Fruit fly (Drosophila melanogaster) whole organism, embryonic: ENCODE data around the gene CG13114.

Experiments
- Bteb2 ChIP-seq: fragments of 200-800 bp; sonication (Bioruptor generic); optimal IDR thresholded peaks from 2 replicates; lab custom pipeline; 2016; ENCODE audit warnings: missing biosample characterization, missing genetic modification characterization
- CG10147 ChIP-seq: fragments of 200-800 bp; sonication (Bioruptor generic); optimal IDR thresholded peaks from 2 replicates; lab custom pipeline; 2019; ENCODE audit warnings: missing biosample characterization, mild to moderate bottlenecking, missing genetic modification characterization, moderate library complexity
- CG11696 ChIP-seq: fragments of 200-800 bp; sonication (Bioruptor generic); IDR thresholded peaks from 2 replicates; pipeline ENCODE4 v1.3.6; 2022; ENCODE audit warnings: missing biosample characterization, missing genetic modification characterization
- CG15479 ChIP-seq: fragments of 200-800 bp; sonication (Bioruptor generic); optimal IDR thresholded peaks from 3 replicates; lab custom pipeline; 2019; ENCODE audit warnings: missing biosample characterization, mild to moderate bottlenecking, missing genetic modification characterization, moderate library complexity
- CG15696 ChIP-seq: fragments of 200-800 bp; sonication (Bioruptor generic); optimal IDR thresholded peaks from 2 replicates; lab custom pipeline; 2019; ENCODE audit warnings: missing biosample characterization, mild to moderate bottlenecking, missing genetic modification characterization, moderate library complexity
- CG1602 ChIP-seq: fragments of 200-800 bp; sonication (Bioruptor generic); optimal IDR thresholded peaks from 3 replicates; lab custom pipeline; 2016; ENCODE audit warnings: missing biosample characterization, missing genetic modification characterization
- CG17359 ChIP-seq: fragments of 200-800 bp; sonication (Bioruptor generic); optimal IDR thresholded peaks from 3 replicates; lab custom pipeline; 2018; ENCODE audit warnings: missing biosample characterization, mild to moderate bottlenecking, missing genetic modification characterization, moderate library complexity
- CG17829 ChIP-seq: fragments of 200-800 bp; optimal IDR thresholded peaks from 2 replicates; lab custom pipeline; 2019; ENCODE audit warnings: missing biosample characterization, mild to moderate bottlenecking, missing genetic modification characterization, moderate library complexity
- CG18764 ChIP-seq: fragments of 200-800 bp; sonication (Bioruptor generic); optimal IDR thresholded peaks from 3 replicates; lab custom pipeline; 2016; ENCODE audit warnings: missing biosample characterization, missing genetic modification characterization
- CG2129 ChIP-seq: fragments of 200-800 bp; sonication (Bioruptor generic); IDR thresholded peaks from 2 replicates; pipeline ENCODE4 v1.3.6; 2022; ENCODE audit warnings: missing biosample characterization, missing genetic modification characterization; ENCODE audit not compliant: partially characterized antibody
- CG34422 ChIP-seq: fragments of 200-800 bp; sonication (Bioruptor generic); IDR thresholded peaks from 3 replicates; pipeline ENCODE4 v1.3.6; 2022; ENCODE audit warnings: missing biosample characterization, missing genetic modification characterization
- CG4404 ChIP-seq: fragments of 200-800 bp; sonication (Bioruptor generic); IDR thresholded peaks from 2 replicates; pipeline ENCODE4 v1.3.6; 2022; ENCODE audit warnings: missing biosample characterization, missing genetic modification characterization
- CG4820 ChIP-seq: fragments of 200-800 bp; sonication (Bioruptor generic); optimal IDR thresholded peaks from 3 replicates; lab custom pipeline; 2016; ENCODE audit warnings: missing biosample characterization, missing genetic modification characterization
- CG6254 ChIP-seq: fragments of 200-800 bp; sonication (Bioruptor generic); optimal IDR thresholded peaks from 3 replicates; lab custom pipeline; 2017; ENCODE audit warnings: mild to moderate bottlenecking, missing biosample characterization, missing genetic modification reagents, missing genetic modification characterization
- CG8765 ChIP-seq: fragments of 200-800 bp; sonication (Bioruptor generic); IDR thresholded peaks from 2 replicates; pipeline ENCODE4 v1.3.6; 2022; ENCODE audit warnings: missing biosample characterization, missing genetic modification characterization
- CG9609 ChIP-seq: fragments of 200-800 bp; sonication (Bioruptor generic); optimal IDR thresholded peaks from 3 replicates; lab custom pipeline; 2016; ENCODE audit warnings: missing biosample characterization, missing genetic modification characterization
- CoRest ChIP-seq: fragments of 200-800 bp; sonication (Bioruptor generic); optimal IDR thresholded peaks from 3 replicates; lab custom pipeline; 2018; ENCODE audit warnings: missing biosample characterization, mild to moderate bottlenecking, missing genetic modification characterization, moderate library complexity
- CrebB ChIP-seq: fragments of 200-800 bp; sonication (Bioruptor generic); optimal IDR thresholded peaks from 3 replicates; lab custom pipeline; 2018; ENCODE audit warnings: missing biosample characterization, mild to moderate bottlenecking, missing genetic modification characterization
- D19B ChIP-seq: fragments of 200-800 bp; sonication (Bioruptor generic); optimal IDR thresholded peaks from 2 replicates; lab custom pipeline; 2017; ENCODE audit warnings: missing biosample characterization, mild to moderate bottlenecking, missing genetic modification characterization
- Doc2 ChIP-seq: fragments of 200-800 bp; sonication (Bioruptor generic); IDR thresholded peaks from 2 replicates; pipeline ENCODE4 v1.3.6; 2022; ENCODE audit warnings: missing biosample characterization, missing genetic modification characterization
- Eip74EF ChIP-seq, 2 experiments: fragments of 200-800 bp in 1 of 2; fragments of >200 bp in 1 of 2; sonication (Bioruptor generic) in 1 of 2; optimal IDR thresholded peaks; 2 replicates each; lab custom pipeline; 2017 to 2019; ENCODE audit warnings: missing biosample characterization in 2 of 2, missing genetic modification characterization in 2 of 2, mild to moderate bottlenecking in 1 of 2, moderate library complexity in 1 of 2
- HHEX ChIP-seq: fragments of 200-800 bp; sonication (Bioruptor generic); optimal IDR thresholded peaks from 3 replicates; lab custom pipeline; 2017; ENCODE audit warnings: missing biosample characterization, mild to moderate bottlenecking, missing genetic modification characterization, missing genetic modification reagents
- HmgD ChIP-seq: fragments of 200-800 bp; sonication (Bioruptor generic); optimal IDR thresholded peaks from 3 replicates; lab custom pipeline; 2016; ENCODE audit warnings: missing biosample characterization, missing genetic modification characterization
- Hmr ChIP-seq: fragments of 200-800 bp; sonication (Bioruptor generic); optimal IDR thresholded peaks from 3 replicates; lab custom pipeline; 2017; ENCODE audit warnings: mild to moderate bottlenecking, missing biosample characterization, missing genetic modification reagents, missing genetic modification characterization
- Hr39 ChIP-seq: fragments of >200 bp; optimal IDR thresholded peaks from 2 replicates; lab custom pipeline; 2017
- Lhr ChIP-seq: fragments of 200-800 bp; sonication (Bioruptor generic); optimal IDR thresholded peaks from 3 replicates; lab custom pipeline; 2017; ENCODE audit warnings: mild to moderate bottlenecking, missing biosample characterization, missing genetic modification reagents, missing genetic modification characterization
- Nf-YC ChIP-seq: fragments of 200-800 bp; optimal IDR thresholded peaks from 3 replicates; lab custom pipeline; 2019; ENCODE audit warnings: missing biosample characterization, mild to moderate bottlenecking, missing genetic modification characterization, moderate library complexity
- NfI ChIP-seq: fragments of 200-800 bp; sonication (Bioruptor generic); optimal IDR thresholded peaks from 3 replicates; lab custom pipeline; 2018; ENCODE audit warnings: missing biosample characterization, mild to moderate bottlenecking, missing genetic modification characterization, moderate library complexity
- Side ChIP-seq: fragments of 200-800 bp; sonication (Bioruptor generic); optimal IDR thresholded peaks from 2 replicates; lab custom pipeline; 2016; ENCODE audit warnings: missing biosample characterization, missing genetic modification characterization
- Trl ChIP-seq, 3 experiments: fragments of >200 bp in 2 of 3; fragments of 200-800 bp in 1 of 3; sonication (Bioruptor generic) in 1 of 3; optimal IDR thresholded peaks; 2 replicates in 1 of 3; 3 replicates in 2 of 3; lab custom pipeline; 2016 to 2017; ENCODE audit warnings: missing biosample characterization in 1 of 3, missing genetic modification characterization in 1 of 3
- ara ChIP-seq: fragments of 200-800 bp; sonication (Bioruptor generic); IDR thresholded peaks from 2 replicates; pipeline ENCODE4 v1.3.6; 2022; ENCODE audit warnings: missing biosample characterization, missing genetic modification characterization
- bigmax ChIP-seq: fragments of 200-800 bp; sonication (Bioruptor generic); optimal IDR thresholded peaks from 2 replicates; lab custom pipeline; 2018; ENCODE audit warnings: missing biosample characterization, mild to moderate bottlenecking, missing genetic modification characterization
- chif ChIP-seq, 2 experiments: fragments of 200-800 bp; sonication (Bioruptor generic); optimal IDR thresholded peaks; 3 replicates each; lab custom pipeline; 2016; ENCODE audit warnings: missing biosample characterization in 2 of 2, missing genetic modification characterization in 2 of 2
- dm ChIP-seq: fragments of 200-800 bp; sonication (Bioruptor generic); optimal IDR thresholded peaks from 3 replicates; lab custom pipeline; 2016; ENCODE audit warnings: missing biosample characterization, missing genetic modification characterization
- eyg ChIP-seq: fragments of 200-800 bp; sonication (Bioruptor generic); optimal IDR thresholded peaks from 3 replicates; lab custom pipeline; 2016; ENCODE audit warnings: missing biosample characterization, missing genetic modification characterization
- hbn ChIP-seq: fragments of 200-800 bp; sonication (Bioruptor generic); IDR thresholded peaks from 2 replicates; pipeline ENCODE4 v1.3.6; 2022; ENCODE audit warnings: missing biosample characterization, missing genetic modification characterization; ENCODE audit not compliant: partially characterized antibody
- kay ChIP-seq: fragments of 200-800 bp; sonication (Bioruptor generic); optimal IDR thresholded peaks from 2 replicates; lab custom pipeline; 2016; ENCODE audit warnings: missing biosample characterization, missing genetic modification characterization
- klu ChIP-seq: fragments of 200-800 bp; sonication (Bioruptor generic); IDR thresholded peaks from 2 replicates; pipeline ENCODE4 v1.3.6; 2022; ENCODE audit warnings: missing biosample characterization, missing genetic modification characterization
- knrl ChIP-seq: fragments of 200-800 bp; sonication (Bioruptor generic); IDR thresholded peaks from 3 replicates; pipeline ENCODE4 v1.3.6; 2022; ENCODE audit warnings: missing biosample characterization, missing genetic modification characterization; ENCODE audit not compliant: partially characterized antibody
- lov ChIP-seq, 2 experiments: fragments of 200-800 bp in 1 of 2; fragments of >200 bp in 1 of 2; sonication (Bioruptor generic) in 1 of 2; IDR thresholded peaks in 1 of 2; optimal IDR thresholded peaks in 1 of 2; 2 replicates in 1 of 2; 3 replicates in 1 of 2; pipeline versions ENCODE4 v1.3.6 to Lab custom; 2017 to 2022; ENCODE audit warnings: missing biosample characterization in 1 of 2, missing genetic modification characterization in 1 of 2
- nom ChIP-seq: fragments of 200-800 bp; sonication (Bioruptor generic); optimal IDR thresholded peaks from 2 replicates; lab custom pipeline; 2017; ENCODE audit warnings: missing biosample characterization, missing genetic modification characterization, mild to moderate bottlenecking, moderate library complexity, missing genetic modification reagents
- p53 ChIP-seq: fragments of 200-800 bp; sonication (Bioruptor generic); optimal IDR thresholded peaks from 2 replicates; lab custom pipeline; 2016; ENCODE audit warnings: missing biosample characterization, missing genetic modification characterization
- pzg ChIP-seq: fragments of 200-800 bp; sonication (Bioruptor generic); optimal IDR thresholded peaks from 3 replicates; lab custom pipeline; 2018; ENCODE audit warnings: missing biosample characterization, mild to moderate bottlenecking, missing genetic modification characterization, moderate library complexity
- sim ChIP-seq: fragments of 200-800 bp; sonication (Bioruptor generic); IDR thresholded peaks from 2 replicates; pipeline ENCODE4 v1.3.6; 2022; ENCODE audit warnings: missing biosample characterization, missing genetic modification characterization
- slou ChIP-seq: fragments of 200-800 bp; sonication (Bioruptor generic); optimal IDR thresholded peaks from 3 replicates; lab custom pipeline; 2016; ENCODE audit warnings: missing biosample characterization, missing genetic modification characterization
- sna ChIP-seq: fragments of 200-800 bp; sonication (Bioruptor generic); IDR thresholded peaks from 2 replicates; pipeline ENCODE4 v1.3.6; 2022; ENCODE audit warnings: missing biosample characterization, missing genetic modification characterization; ENCODE audit not compliant: partially characterized antibody
- tx ChIP-seq: fragments of 200-800 bp; sonication (Bioruptor generic); optimal IDR thresholded peaks from 2 replicates; lab custom pipeline; 2016; ENCODE audit warnings: missing biosample characterization, missing genetic modification characterization
- wek ChIP-seq: fragments of 200-800 bp; sonication (Bioruptor generic); optimal IDR thresholded peaks from 3 replicates; lab custom pipeline; 2018; ENCODE audit warnings: missing biosample characterization, mild to moderate bottlenecking, missing genetic modification characterization, moderate library complexity

CG13114 gene

dm6 chr2L:9502786-9503443 is 42.7 kb upstream of the CG13114 start (continued):
- TF ChIP-seq sim (GFP tag; lab: Robert Waterston, UW) (0 out of 2 replicates have a peak, but pooled peaks have one; percentile 29), Hmr (GFP tag; lab: Kevin White, UChicago) (peak; percentile 79), CG1602 (peak; percentile 54), CG34422 (GFP tag; lab: Robert Waterston, UW) (peak; percentile 77), Side (GFP tag; lab: Kevin White, UChicago) (no peak), Eip74EF (GFP tag; optimal IDR thresholded peaks at IDR 0.05; lab: Kevin White, UChicago) (peak in 1 of 2 experiments; percentile 44), CG4820 (GFP tag; lab: Kevin White, UChicago) (peak; percentile 26), Nf-YC (no peak), CG10147 (GFP tag; lab: Kevin White, UChicago) (no peak), hbn (GFP tag; lab: Robert Waterston, UW) (no peak), Bteb2 (GFP tag; lab: Kevin White, UChicago) (peak; percentile 63), lov (optimal IDR thresholded peaks at IDR 0.05; lab: Kevin White, UChicago) (no peak), lov (GFP tag; IDR thresholded peaks at IDR 0.05; lab: Robert Waterston, UW) (0 out of 3 replicates have a peak, but pooled peaks have one; percentile 55), CG15696 (no peak), knrl (GFP tag; lab: Robert Waterston, UW) (no peak), eyg (no peak), CG8765 (GFP tag; lab: Robert Waterston, UW) (no peak), CG6254 (GFP tag; lab: Kevin White, UChicago) (no peak), Doc2 (no peak), Hr39 (lab: Kevin White, UChicago) (no peak), CoRest (peak; percentile 80), nom (no peak), klu (peak; percentile 48), CG18764 (GFP tag; lab: Kevin White, UChicago) (no peak), wek (no peak), CG17359 (tag; lab: Kevin White, UChicago) (peak; percentile 72), ara (GFP tag; lab: Robert Waterston, UW) (peak; percentile 72), CG9609 (GFP tag; lab: Kevin White, UChicago) (no peak), p53 (GFP tag; lab: Kevin White, UChicago) (no peak), Lhr (no peak), CrebB (tag; lab: Kevin White, UChicago) (peak; percentile 17), HmgD (GFP tag; lab: Kevin White, UChicago) (no peak), pzg (GFP tag; lab: Kevin White, UChicago) (no peak), CG17829 (tag; lab: Kevin White, UChicago) (peak; percentile 32), CG4404 (GFP tag; lab: Robert Waterston, UW) (no peak), Trl (optimal IDR thresholded peaks at IDR 0.05; lab: Kevin White, UChicago) (no peak), Trl (GFP tag; optimal IDR thresholded peaks at IDR 0.05; lab: Kevin White, UChicago) (no peak), tx (GFP tag; lab: Kevin White, UChicago) (no peak), bigmax (GFP tag; lab: Kevin White, UChicago) (no peak), sna (GFP tag; lab: Robert Waterston, UW) (no peak), CG2129 (GFP tag; lab: Robert Waterston, UW) (no peak), HHEX (GFP tag; lab: Kevin White, UChicago) (peak; percentile 44), slou (no peak), D19B (GFP tag; lab: Kevin White, UChicago) (peak; percentile 82), CG11696 (peak; percentile 62), CG15479 (GFP tag; lab: Kevin White, UChicago) (no peak), dm (GFP tag; lab: Kevin White, UChicago) (no peak), chif (GFP tag; optimal IDR thresholded peaks at IDR 0.05; lab: Kevin White, UChicago) (peak; percentile 41 to 48), NfI (GFP tag; lab: Kevin White, UChicago) (peak; percentile 35), kay (GFP tag; lab: Kevin White, UChicago) (peak; percentile 29)
